Fruit fly (Drosophila melanogaster): Measurements from ENCODE around the gene dib.

DNA sequence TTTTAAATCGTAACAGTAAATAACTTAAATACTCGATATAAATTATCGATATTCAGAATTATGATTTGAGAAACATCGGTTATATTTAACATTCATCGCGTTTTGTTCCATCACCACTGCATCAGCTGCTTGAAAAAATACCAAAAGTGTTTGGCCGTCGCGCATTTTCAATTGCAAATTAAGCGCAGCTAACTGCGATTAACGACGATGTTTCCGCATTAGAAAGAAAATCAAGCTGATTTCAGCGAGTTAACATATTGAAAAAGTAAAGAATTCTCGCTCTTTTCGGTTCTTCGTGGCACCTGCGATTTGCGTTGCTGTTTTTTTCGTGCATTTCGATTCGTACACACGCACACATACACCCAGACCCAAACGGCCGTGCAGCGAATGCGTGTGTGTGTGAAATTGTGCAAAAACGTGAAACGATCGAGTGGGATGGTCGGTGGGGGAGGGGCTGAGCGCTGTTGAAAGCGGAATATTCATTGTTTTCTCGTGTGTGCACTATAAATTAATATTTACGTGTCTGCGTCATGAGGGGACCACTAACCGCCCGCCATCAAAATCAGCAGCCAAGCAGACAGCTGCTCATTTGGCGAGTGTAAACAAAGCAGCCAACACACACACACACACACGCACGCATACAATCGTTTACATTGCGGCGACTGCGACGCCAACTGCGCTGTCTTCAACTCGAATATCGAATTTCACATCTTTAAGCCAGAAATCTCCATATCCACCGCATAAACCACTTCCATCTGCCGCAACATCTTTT lies 46.2 kb downstream of the dib start, which contains the start of gene Ack:
- TF ChIP-seq Sin3A (optimal IDR thresholded peaks at IDR 0.05) = no peak
- TF ChIP-seq psq (optimal IDR thresholded peaks at IDR 0.05) = no peak
- TF ChIP-seq h (optimal IDR thresholded peaks at IDR 0.05) = no peak
- no peak for TF ChIP-seq Myc (optimal IDR thresholded peaks at IDR 0.05)
- TF ChIP-seq insv (optimal IDR thresholded peaks at IDR 0.05) = no peak
